Worm (Caenorhabditis elegans): ENCODE data around the gene ceh-100.

DNA sequence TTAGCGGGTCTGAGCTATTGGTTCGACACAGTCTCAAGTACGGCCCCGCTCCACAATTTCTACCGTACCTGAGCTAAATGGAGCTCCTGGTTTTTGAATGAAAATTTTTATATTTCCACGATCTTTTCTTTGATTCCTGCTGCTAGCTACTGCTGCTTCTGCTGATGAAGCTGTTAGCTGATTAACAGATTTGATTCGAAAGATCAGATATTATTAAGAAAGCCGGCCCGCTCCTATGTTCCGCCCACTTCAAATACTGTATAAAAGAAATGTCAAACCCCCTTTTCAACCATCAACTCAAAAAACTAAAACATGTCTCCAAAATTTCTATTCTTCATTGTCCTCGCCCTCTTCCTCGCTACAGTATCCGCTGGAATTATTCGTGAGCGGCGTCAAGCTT lies 14.1 kb upstream of the ceh-100 start, which contains the start of gene nspe-3:
- TF ChIP-seq flt-1 (GFP tag; IDR thresholded peaks at IDR 0.05): no peak
- no peak for TF ChIP-seq ama-1 (optimal IDR thresholded peaks at IDR 0.05)
- TF ChIP-seq ceh-13 (GFP tag; optimal IDR thresholded peaks at IDR 0.05): no peak
- no peak for TF ChIP-seq aly-1 (tag; optimal IDR thresholded peaks at IDR 0.05)
- no peak for TF ChIP-seq hmbx-1 (tag; optimal IDR thresholded peaks at IDR 0.05)

All from whole organism, early embryonic.